Fruit fly (Drosophila melanogaster) whole organism, embryonic: ENCODE results near the gene CG9391.

Experiments
- Adf1 ChIP-seq: fragments of 200-800 bp; sonication (Bioruptor generic); IDR thresholded peaks from 2 replicates; pipeline ENCODE4 v1.3.6; 2022; ENCODE audit warnings: missing biosample characterization, missing genetic modification characterization
- Atf3 ChIP-seq: fragments of 200-800 bp; sonication (Bioruptor generic); optimal IDR thresholded peaks from 3 replicates; lab custom pipeline; 2016; ENCODE audit warnings: missing biosample characterization, missing genetic modification characterization
- CG13775 ChIP-seq: fragments of 200-800 bp; sonication (Bioruptor generic); optimal IDR thresholded peaks from 3 replicates; lab custom pipeline; 2017; ENCODE audit warnings: missing biosample characterization, mild to moderate bottlenecking, missing genetic modification characterization
- CG14050 ChIP-seq: fragments of 200-800 bp; sonication (Bioruptor generic); IDR thresholded peaks from 3 replicates; pipeline ENCODE4 v1.3.6; 2022; ENCODE audit warnings: missing biosample characterization, missing genetic modification characterization
- CG16863 ChIP-seq: fragments of 200-800 bp; sonication (Bioruptor generic); optimal IDR thresholded peaks from 3 replicates; lab custom pipeline; 2016; ENCODE audit warnings: missing biosample characterization, missing genetic modification characterization
- CG17829 ChIP-seq: fragments of 200-800 bp; optimal IDR thresholded peaks from 2 replicates; lab custom pipeline; 2019; ENCODE audit warnings: missing biosample characterization, mild to moderate bottlenecking, missing genetic modification characterization, moderate library complexity
- CG30403 ChIP-seq: fragments of 200-800 bp; sonication (Bioruptor generic); optimal IDR thresholded peaks from 3 replicates; lab custom pipeline; 2016; ENCODE audit warnings: missing biosample characterization, missing genetic modification characterization
- CG32767 ChIP-seq: fragments of 200-800 bp; sonication (Bioruptor generic); IDR thresholded peaks from 2 replicates; pipeline ENCODE4 v1.3.6; 2022; ENCODE audit warnings: missing biosample characterization, missing genetic modification characterization
- CG3407 ChIP-seq: fragments of 200-800 bp; sonication (Bioruptor generic); optimal IDR thresholded peaks from 2 replicates; lab custom pipeline; 2018; ENCODE audit warnings: missing biosample characterization, mild to moderate bottlenecking, missing genetic modification characterization
- CG4282 ChIP-seq: fragments of 200-800 bp; sonication (Bioruptor generic); optimal IDR thresholded peaks from 2 replicates; lab custom pipeline; 2016; ENCODE audit warnings: missing biosample characterization, missing genetic modification characterization
- CG4820 ChIP-seq: fragments of 200-800 bp; sonication (Bioruptor generic); optimal IDR thresholded peaks from 3 replicates; lab custom pipeline; 2016; ENCODE audit warnings: missing biosample characterization, missing genetic modification characterization
- CG5245 ChIP-seq: fragments of 200-800 bp; sonication (Bioruptor generic); optimal IDR thresholded peaks from 3 replicates; lab custom pipeline; 2016; ENCODE audit warnings: missing biosample characterization, missing genetic modification characterization
- CG6813 ChIP-seq: fragments of 200-800 bp; sonication (Bioruptor generic); optimal IDR thresholded peaks from 2 replicates; lab custom pipeline; 2017; ENCODE audit warnings: missing biosample characterization, missing genetic modification characterization, mild to moderate bottlenecking, moderate library complexity, missing genetic modification reagents
- CG7556 ChIP-seq: fragments of 200-800 bp; sonication (Bioruptor generic); optimal IDR thresholded peaks from 2 replicates; lab custom pipeline; 2017; ENCODE audit warnings: missing biosample characterization, mild to moderate bottlenecking, missing genetic modification characterization
- CG7987 ChIP-seq: fragments of 200-800 bp; sonication (Bioruptor generic); optimal IDR thresholded peaks from 2 replicates; lab custom pipeline; 2018; ENCODE audit warnings: missing biosample characterization, mild to moderate bottlenecking, missing genetic modification characterization, moderate library complexity
- CHES-1-like ChIP-seq: fragments of 200-800 bp; sonication (Bioruptor generic); optimal IDR thresholded peaks from 2 replicates; lab custom pipeline; 2016; ENCODE audit warnings: missing biosample characterization, missing genetic modification characterization
- CkIIα-i1 ChIP-seq: fragments of 200-800 bp; sonication (Bioruptor generic); IDR thresholded peaks from 2 replicates; pipeline ENCODE4 v1.3.6; 2022; ENCODE audit warnings: missing biosample characterization, missing genetic modification characterization
- Dad ChIP-seq: fragments of 200-800 bp; sonication (Bioruptor generic); optimal IDR thresholded peaks from 3 replicates; lab custom pipeline; 2016; ENCODE audit warnings: missing biosample characterization, missing genetic modification characterization
- Dip2 ChIP-seq: fragments of 200-800 bp; sonication (Bioruptor generic); IDR thresholded peaks from 2 replicates; pipeline ENCODE4 v1.3.6; 2022; ENCODE audit warnings: missing biosample characterization, missing genetic modification characterization
- Dip3 ChIP-seq: fragments of 200-800 bp; sonication (Bioruptor generic); optimal IDR thresholded peaks from 3 replicates; lab custom pipeline; 2016; ENCODE audit warnings: missing biosample characterization, missing genetic modification characterization
- Hr78 ChIP-seq, 2 experiments: fragments of 200-800 bp in 1 of 2; fragments of >200 bp in 1 of 2; sonication (Bioruptor generic) in 1 of 2; optimal IDR thresholded peaks; 2 replicates each; lab custom pipeline; 2017 to 2019; ENCODE audit warnings: missing biosample characterization in 2 of 2, missing genetic modification characterization in 2 of 2, mild to moderate bottlenecking in 1 of 2, moderate library complexity in 1 of 2
- Lim3 ChIP-seq: fragments of 200-800 bp; sonication (Bioruptor generic); IDR thresholded peaks from 2 replicates; pipeline ENCODE4 v1.3.6; 2022; ENCODE audit warnings: missing biosample characterization, missing genetic modification characterization
- MBD-R2 ChIP-seq: fragments of 200-800 bp; sonication (Bioruptor generic); IDR thresholded peaks from 2 replicates; pipeline ENCODE4 v1.3.6; 2022; ENCODE audit warnings: missing biosample characterization, missing genetic modification characterization
- NFAT ChIP-seq: fragments of 200-800 bp; sonication (Bioruptor generic); IDR thresholded peaks from 2 replicates; pipeline ENCODE4 v1.3.6; 2022; ENCODE audit warnings: missing biosample characterization, missing genetic modification characterization
- NfI ChIP-seq: fragments of 200-800 bp; sonication (Bioruptor generic); optimal IDR thresholded peaks from 3 replicates; lab custom pipeline; 2018; ENCODE audit warnings: missing biosample characterization, mild to moderate bottlenecking, missing genetic modification characterization, moderate library complexity
- Sin3A ChIP-seq: fragments of >200 bp; optimal IDR thresholded peaks from 2 replicates; lab custom pipeline; 2018
- Taf1 ChIP-seq: fragments of 200-800 bp; sonication (Bioruptor generic); IDR thresholded peaks from 2 replicates; pipeline ENCODE4 v1.3.6; 2022; ENCODE audit warnings: missing biosample characterization, missing genetic modification characterization
- ash1 ChIP-seq: fragments of 200-800 bp; sonication (Bioruptor generic); optimal IDR thresholded peaks from 2 replicates; lab custom pipeline; 2018; ENCODE audit warnings: missing biosample characterization, mild to moderate bottlenecking, missing genetic modification characterization
- ci ChIP-seq: fragments of 200-800 bp; sonication (Bioruptor generic); IDR thresholded peaks from 3 replicates; pipeline ENCODE4 v1.3.6; 2022; ENCODE audit warnings: missing biosample characterization, missing genetic modification characterization
- dati ChIP-seq: fragments of 200-800 bp; sonication (Bioruptor generic); IDR thresholded peaks from 2 replicates; pipeline ENCODE4 v1.3.6; 2022; ENCODE audit warnings: missing biosample characterization, missing genetic modification characterization
- dmrt11E ChIP-seq: fragments of 200-800 bp; sonication (Bioruptor generic); optimal IDR thresholded peaks from 3 replicates; lab custom pipeline; 2018; ENCODE audit warnings: missing biosample characterization, mild to moderate bottlenecking, missing genetic modification characterization, moderate library complexity
- gcm2 ChIP-seq: fragments of 200-800 bp; sonication (Bioruptor generic); optimal IDR thresholded peaks from 2 replicates; lab custom pipeline; 2016; ENCODE audit warnings: missing biosample characterization, missing genetic modification characterization
- gem ChIP-seq: fragments of 200-800 bp; sonication (Bioruptor generic); optimal IDR thresholded peaks from 2 replicates; lab custom pipeline; 2019; ENCODE audit warnings: missing biosample characterization, mild to moderate bottlenecking, missing genetic modification characterization, moderate library complexity
- kay ChIP-seq: fragments of 200-800 bp; sonication (Bioruptor generic); optimal IDR thresholded peaks from 2 replicates; lab custom pipeline; 2016; ENCODE audit warnings: missing biosample characterization, missing genetic modification characterization
- kni ChIP-seq: fragments of 200-800 bp; sonication (Bioruptor generic); optimal IDR thresholded peaks from 3 replicates; lab custom pipeline; 2017; ENCODE audit warnings: mild to moderate bottlenecking, missing biosample characterization, missing genetic modification reagents, missing genetic modification characterization
- lilli ChIP-seq: fragments of 200-800 bp; sonication (Bioruptor generic); optimal IDR thresholded peaks from 3 replicates; lab custom pipeline; 2016; ENCODE audit warnings: missing biosample characterization, missing genetic modification characterization
- mirr ChIP-seq: fragments of 200-800 bp; sonication (Bioruptor generic); optimal IDR thresholded peaks from 3 replicates; lab custom pipeline; 2018; ENCODE audit warnings: missing biosample characterization, mild to moderate bottlenecking, missing genetic modification characterization
- mld ChIP-seq: fragments of 200-800 bp; sonication (Bioruptor generic); IDR thresholded peaks from 3 replicates; pipeline ENCODE4 v1.3.6; 2022; ENCODE audit warnings: missing biosample characterization, missing genetic modification characterization; ENCODE audit not compliant: partially characterized antibody
- nmo ChIP-seq: fragments of 200-800 bp; sonication (Bioruptor generic); optimal IDR thresholded peaks from 2 replicates; lab custom pipeline; 2018; ENCODE audit warnings: missing biosample characterization, mild to moderate bottlenecking, missing genetic modification characterization, moderate library complexity
- nom ChIP-seq: fragments of 200-800 bp; sonication (Bioruptor generic); optimal IDR thresholded peaks from 2 replicates; lab custom pipeline; 2017; ENCODE audit warnings: missing biosample characterization, missing genetic modification characterization, mild to moderate bottlenecking, moderate library complexity, missing genetic modification reagents
- onecut ChIP-seq: fragments of 200-800 bp; sonication (Bioruptor generic); IDR thresholded peaks from 2 replicates; pipeline ENCODE4 v1.3.6; 2022; ENCODE audit warnings: missing biosample characterization, missing genetic modification characterization
- org-1 ChIP-seq: fragments of 200-800 bp; sonication (Bioruptor generic); optimal IDR thresholded peaks from 2 replicates; lab custom pipeline; 2017; ENCODE audit warnings: missing biosample characterization, missing genetic modification characterization
- repo ChIP-seq: fragments of 200-800 bp; sonication (Bioruptor generic); optimal IDR thresholded peaks from 2 replicates; lab custom pipeline; 2016; ENCODE audit warnings: missing biosample characterization, missing genetic modification characterization
- row ChIP-seq: fragments of 200-800 bp; sonication (Bioruptor generic); IDR thresholded peaks from 3 replicates; pipeline ENCODE4 v1.3.6; 2022; ENCODE audit warnings: missing biosample characterization, missing genetic modification characterization
- salm ChIP-seq: fragments of 200-800 bp; sonication (Bioruptor generic); optimal IDR thresholded peaks from 2 replicates; lab custom pipeline; 2018; ENCODE audit warnings: missing biosample characterization, mild to moderate bottlenecking, missing genetic modification characterization
- tll ChIP-seq, 2 experiments: fragments of 200-800 bp in 1 of 2; fragments of >200 bp in 1 of 2; sonication (Bioruptor generic) in 1 of 2; optimal IDR thresholded peaks; 2 replicates each; lab custom pipeline; 2017 to 2019; ENCODE audit warnings: missing biosample characterization in 2 of 2, missing genetic modification characterization in 2 of 2, mild to moderate bottlenecking in 1 of 2, moderate library complexity in 1 of 2
- trem ChIP-seq: fragments of 200-800 bp; optimal IDR thresholded peaks from 3 replicates; lab custom pipeline; 2019; ENCODE audit warnings: missing biosample characterization, mild to moderate bottlenecking, missing genetic modification characterization, moderate library complexity
- ttk ChIP-seq: fragments of 200-800 bp; sonication (Bioruptor generic); IDR thresholded peaks from 2 replicates; pipeline ENCODE4 v2.1.2; 2022; ENCODE audit warnings: missing biosample characterization, missing genetic modification characterization
- tx ChIP-seq: fragments of 200-800 bp; sonication (Bioruptor generic); optimal IDR thresholded peaks from 2 replicates; lab custom pipeline; 2016; ENCODE audit warnings: missing biosample characterization, missing genetic modification characterization
- wdn ChIP-seq: fragments of 200-800 bp; sonication (Bioruptor generic); IDR thresholded peaks from 2 replicates; pipeline ENCODE4 v1.3.6; 2022; ENCODE audit warnings: missing biosample characterization, missing genetic modification characterization
- wor ChIP-seq: fragments of 200-800 bp; sonication (Bioruptor generic); IDR thresholded peaks from 2 replicates; pipeline ENCODE4 v1.3.6; 2022; ENCODE audit warnings: missing biosample characterization, missing genetic modification characterization
- yki ChIP-seq: fragments of >200 bp; optimal IDR thresholded peaks from 3 replicates; lab custom pipeline; 2018

The CG9391 gene

dm6 chr3L:21304400-21304799 is 36.3 kb upstream of the CG9391 start, which contains the start of the genes CG11309 and CG7632 (continued):
- TF ChIP-seq NfI (GFP tag; lab: Kevin White, UChicago) (peak; percentile 99), row (GFP tag; lab: Robert Waterston, UW) (peak; percentile 99), yki (lab: Kevin White, UChicago) (peak; percentile 57), Dip3 (peak; percentile 98), tx (peak; percentile 97), Lim3 (GFP tag; lab: Robert Waterston, UW) (peak; percentile 66), ttk (GFP tag; lab: Robert Waterston, UW) (peak; percentile 97), CG13775 (GFP tag; lab: Kevin White, UChicago) (peak; percentile 99), CG30403 (GFP tag; lab: Kevin White, UChicago) (peak; percentile 99), nom (GFP tag; lab: Kevin White, UChicago) (peak; percentile 99), dmrt11E (tag; lab: Kevin White, UChicago) (peak; percentile 100), MBD-R2 (GFP tag; lab: Robert Waterston, UW) (peak; percentile 98), trem (tag; lab: Kevin White, UChicago) (peak; percentile 98), CG17829 (tag; lab: Kevin White, UChicago) (peak; percentile 100), repo (GFP tag; lab: Kevin White, UChicago) (peak; percentile 98), CkIIα-i1 (GFP tag; lab: Robert Waterston, UW) (peak; percentile 75), Hr78 (GFP tag; optimal IDR thresholded peaks at IDR 0.05; lab: Kevin White, UChicago) (peak in 1 of 2 experiments; percentile 98), nmo (peak; percentile 100), Dad (GFP tag; lab: Kevin White, UChicago) (peak; percentile 98), Sin3A (lab: Kevin White, UChicago) (peak; percentile 9), CG6813 (GFP tag; lab: Kevin White, UChicago) (peak; percentile 99), CG7987 (GFP tag; lab: Kevin White, UChicago) (peak; percentile 99), Taf1 (GFP tag; lab: Robert Waterston, UW) (peak; percentile 96), ash1 (GFP tag; lab: Kevin White, UChicago) (peak; percentile 98), lilli (GFP tag; lab: Kevin White, UChicago) (peak; percentile 99), CG5245 (GFP tag; lab: Kevin White, UChicago) (peak; percentile 98), gcm2 (peak; percentile 96), onecut (peak; percentile 98), Dip2 (GFP tag; lab: Robert Waterston, UW) (no peak), CG4820 (GFP tag; lab: Kevin White, UChicago) (peak; percentile 100), kni (GFP tag; lab: Kevin White, UChicago) (peak; percentile 100), wor (peak; percentile 93), CG3407 (GFP tag; lab: Kevin White, UChicago) (peak; percentile 98), CHES-1-like (GFP tag; lab: Kevin White, UChicago) (peak; percentile 98), ci (GFP tag; lab: Robert Waterston, UW) (peak; percentile 100), salm (peak; percentile 100), CG16863 (GFP tag; lab: Kevin White, UChicago) (peak; percentile 98), tll (GFP tag; optimal IDR thresholded peaks at IDR 0.05; lab: Kevin White, UChicago) (peak in 1 of 2 experiments; percentile 86), dati (GFP tag; lab: Robert Waterston, UW) (peak; percentile 95), CG14050 (GFP tag; lab: Robert Waterston, UW) (peak; percentile 98), CG7556 (GFP tag; lab: Kevin White, UChicago) (peak; percentile 99), CG4282 (GFP tag; lab: Kevin White, UChicago) (peak; percentile 96), org-1 (GFP tag; lab: Kevin White, UChicago) (peak; percentile 99), CG32767 (GFP tag; lab: Robert Waterston, UW) (peak; percentile 98), gem (tag; lab: Kevin White, UChicago) (peak; percentile 100), Adf1 (GFP tag; lab: Robert Waterston, UW) (peak; percentile 83), NFAT (GFP tag; lab: Robert Waterston, UW) (peak; percentile 97), mld (GFP tag; lab: Robert Waterston, UW) (no peak), kay (GFP tag; lab: Kevin White, UChicago) (peak; percentile 97), wdn (GFP tag; lab: Robert Waterston, UW) (peak; percentile 97), Atf3 (GFP tag; lab: Kevin White, UChicago) (peak; percentile 97), mirr (GFP tag; lab: Kevin White, UChicago) (peak; percentile 100)
